Worm (Caenorhabditis elegans): ENCODE data around the gene ets-5.

ets-5 gene

ce11 chrX:5084495-5084894 lies at the start of gene ets-5:
Gene ets-5, minus strand, starts transcription at chrX:5084526.
- TF ChIP-seq let-526 (GFP tag; IDR thresholded peaks at IDR 0.05) = 0 out of 2 replicates have a peak, but pooled peaks have one; percentile 28
- no peak for TF ChIP-seq somi-1 (GFP tag; optimal IDR thresholded peaks at IDR 0.05)
- no peak for TF ChIP-seq F33H1.4 (GFP tag; IDR thresholded peaks at IDR 0.05)

DNA sequence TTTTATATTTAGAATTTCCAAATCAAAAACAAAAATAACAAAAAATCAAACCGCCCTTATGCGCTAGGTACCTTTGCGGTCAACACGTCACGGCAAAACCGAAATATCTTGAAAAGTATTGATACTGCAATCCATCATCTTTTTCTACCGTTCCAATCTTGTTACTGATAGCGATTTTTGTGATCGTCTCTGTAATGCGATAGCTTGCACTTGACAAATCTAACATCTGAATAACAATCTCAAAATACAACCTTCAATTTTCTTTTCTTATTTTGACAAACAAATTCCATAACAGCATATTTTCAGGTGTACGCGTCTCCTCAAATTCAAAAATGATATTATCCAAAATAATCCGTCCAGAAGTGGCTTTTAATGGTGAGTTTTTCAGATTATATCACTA lies 49.7 kb upstream of the ets-5 start, which contains the start of gene tbc-7:
tbc-7 (plus strand) TSS at position 301 of the 400 bp plus-strand sequence.
- TF ChIP-seq hmg-20 (GFP tag; IDR thresholded peaks at IDR 0.05) (no peak), B0019.2 (GFP tag; conservative IDR thresholded peaks at IDR 0.05) (no peak), madf-3 (GFP tag; IDR thresholded peaks at IDR 0.05) (no peak), B0035.1 (tag; optimal IDR thresholded peaks at IDR 0.05) (no peak), bed-2 (GFP tag; IDR thresholded peaks at IDR 0.05) (no peak), hsf-1 (GFP tag; IDR thresholded peaks at IDR 0.05) (no peak), lin-40 (tag; optimal IDR thresholded peaks at IDR 0.05) (no peak), ztf-26 (tag; optimal IDR thresholded peaks at IDR 0.05) (no peak), zfh-2 (GFP tag; conservative IDR thresholded peaks at IDR 0.05) (no peak), efl-1 (GFP tag; optimal IDR thresholded peaks at IDR 0.05) (no peak)

ce11 chrX:5131760-5132159 lies 47.4 kb upstream of the ets-5 start:
- TF ChIP-seq T26A5.8 (tag; optimal IDR thresholded peaks at IDR 0.05) = no peak
- no peak for TF ChIP-seq B0336.3 (GFP tag; IDR thresholded peaks at IDR 0.05)
- no peak for TF ChIP-seq aptf-2 (GFP tag; conservative IDR thresholded peaks at IDR 0.05)
- TF ChIP-seq dpff-1 (tag; optimal IDR thresholded peaks at IDR 0.05) = no peak
- TF ChIP-seq ztf-25 (GFP tag; IDR thresholded peaks at IDR 0.05) = no peak
- TF ChIP-seq ztf-26 (tag; optimal IDR thresholded peaks at IDR 0.05) = no peak
- TF ChIP-seq ztf-3 (GFP tag; optimal IDR thresholded peaks at IDR 0.05) = no peak
- no peak for TF ChIP-seq atf-7 (tag; optimal IDR thresholded peaks at IDR 0.05)
- TF ChIP-seq rec-8 (tag; optimal IDR thresholded peaks at IDR 0.05) = no peak
- no peak for TF ChIP-seq F33H1.4 (GFP tag; IDR thresholded peaks at IDR 0.05)
- no peak for TF ChIP-seq pbrm-1 (GFP tag; IDR thresholded peaks at IDR 0.05)
- no peak for TF ChIP-seq lin-40 (tag; optimal IDR thresholded peaks at IDR 0.05)
- TF ChIP-seq F57C9.4 (tag; optimal IDR thresholded peaks at IDR 0.05) = no peak
- TF ChIP-seq F10E7.11 (tag; optimal IDR thresholded peaks at IDR 0.05) = no peak
- no peak for TF ChIP-seq F37B4.10 (GFP tag; IDR thresholded peaks at IDR 0.05)

- TF ChIP-seq pha-4 (tag; optimal IDR thresholded peaks at IDR 0.05) (no peak), dpff-1 (tag; optimal IDR thresholded peaks at IDR 0.05) (no peak), unc-130 (GFP tag; optimal IDR thresholded peaks at IDR 0.05) (no peak), C06A6.2 (GFP tag; conservative IDR thresholded peaks at IDR 0.05) (no peak), madf-3 (GFP tag; IDR thresholded peaks at IDR 0.05) (no peak), F57C9.4 (tag; optimal IDR thresholded peaks at IDR 0.05) (no peak)
Observed at ce11 chrX:5129447-5129846, 45.1 kb upstream of the ets-5 start.

DNA sequence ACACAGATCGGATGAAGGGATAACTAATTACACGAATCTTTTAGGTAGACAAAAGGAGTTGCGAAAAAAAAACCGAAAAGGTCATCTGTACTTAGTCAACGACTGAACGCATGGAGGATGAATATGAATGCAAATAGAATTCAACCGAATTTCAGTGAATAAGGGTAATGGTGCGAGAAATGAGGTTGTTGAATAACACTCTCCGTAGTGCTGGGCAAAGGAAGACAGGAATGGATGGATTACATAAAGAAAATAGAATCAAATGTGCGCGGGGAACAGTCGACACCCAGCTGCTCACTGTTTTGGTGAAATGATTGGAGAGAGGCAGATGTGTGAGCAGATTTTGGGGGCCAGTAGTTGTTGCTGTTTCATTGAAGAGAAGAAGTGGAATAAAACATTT lies 40.0 kb upstream of the ets-5 start:
- TF ChIP-seq tbp1 (GFP tag; optimal IDR thresholded peaks at IDR 0.05) (no peak), F37B4.10 (GFP tag; IDR thresholded peaks at IDR 0.05) (no peak), pha-4 (tag; optimal IDR thresholded peaks at IDR 0.05) (no peak)

DNA sequence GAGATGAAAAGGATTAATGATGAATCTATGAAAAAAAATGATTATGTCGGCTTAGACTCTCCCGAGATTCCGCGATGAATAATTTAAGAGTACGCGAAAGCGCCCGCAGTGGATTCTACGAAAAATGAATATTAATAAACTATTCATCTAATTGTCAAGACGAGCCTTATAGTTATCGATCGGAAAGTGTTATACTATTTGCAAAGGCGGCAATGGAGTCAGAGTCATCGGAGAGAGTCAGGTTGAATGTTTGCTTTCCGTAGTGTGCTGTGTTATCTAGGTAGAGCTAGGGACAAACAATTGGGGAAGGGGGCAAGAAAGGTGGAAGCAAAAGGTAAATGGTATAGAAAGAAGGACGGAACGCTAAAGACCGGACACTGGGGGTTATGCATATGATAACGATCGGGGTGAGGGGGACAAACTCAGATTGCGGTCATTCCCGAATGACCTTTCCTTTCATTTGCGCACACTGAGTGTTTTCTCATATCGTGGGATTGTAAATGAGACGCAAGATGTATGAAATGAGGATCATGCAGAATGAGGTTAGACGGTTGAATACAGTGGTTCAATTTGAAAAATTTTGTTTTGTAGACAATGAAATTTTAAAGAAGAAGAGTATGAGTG lies 38.6 kb upstream of the ets-5 start:
- no peak for TF ChIP-seq zfh-2 (GFP tag; conservative IDR thresholded peaks at IDR 0.05)
- no peak for TF ChIP-seq F22D6.2 (tag; optimal IDR thresholded peaks at IDR 0.05)
- 0 out of 2 replicates have a peak, but pooled peaks have one; percentile 46 for TF ChIP-seq ekl-4 (GFP tag; IDR thresholded peaks at IDR 0.05)
- TF ChIP-seq madf-3 (GFP tag; IDR thresholded peaks at IDR 0.05) = no peak
- TF ChIP-seq akir-1 (GFP tag; optimal IDR thresholded peaks at IDR 0.05) = no peak
- no peak for TF ChIP-seq zim-3 (tag; optimal IDR thresholded peaks at IDR 0.05)
- no peak for TF ChIP-seq egl-18 (GFP tag; IDR thresholded peaks at IDR 0.05)
- no peak for TF ChIP-seq aptf-3 (GFP tag; IDR thresholded peaks at IDR 0.05)
- no peak for TF ChIP-seq ztf-6 (GFP tag; IDR thresholded peaks at IDR 0.05)
- 0 out of 2 replicates have a peak, but pooled peaks have one; percentile 9 for TF ChIP-seq attf-6 (GFP tag; IDR thresholded peaks at IDR 0.05)

Measured in whole organism, young adult.